Fruit fly (Drosophila melanogaster) whole organism, embryonic: Measurements from ENCODE around the gene Dph5.

Experiments used
- Aef1 ChIP-seq: fragments of 200-800 bp; sonication (Bioruptor generic); IDR thresholded peaks from 3 replicates; pipeline ENCODE4 v1.3.6; 2022; ENCODE audit warnings: missing biosample characterization, missing genetic modification characterization
- B-H1 ChIP-seq: fragments of 200-800 bp; sonication (Bioruptor generic); IDR thresholded peaks from 3 replicates; pipeline ENCODE4 v1.3.6; 2022; ENCODE audit warnings: missing biosample characterization, missing genetic modification characterization
- CG10147 ChIP-seq: fragments of 200-800 bp; sonication (Bioruptor generic); optimal IDR thresholded peaks from 2 replicates; lab custom pipeline; 2019; ENCODE audit warnings: missing biosample characterization, mild to moderate bottlenecking, missing genetic modification characterization, moderate library complexity
- CG10431 ChIP-seq: fragments of 200-800 bp; sonication (Bioruptor generic); optimal IDR thresholded peaks from 3 replicates; lab custom pipeline; 2018; ENCODE audit warnings: missing biosample characterization, mild to moderate bottlenecking, missing genetic modification characterization
- CG12104 ChIP-seq: fragments of 200-800 bp; sonication (Bioruptor generic); optimal IDR thresholded peaks from 3 replicates; lab custom pipeline; 2016; ENCODE audit warnings: missing biosample characterization, missing genetic modification characterization
- CG12391 ChIP-seq: fragments of 200-800 bp; sonication (Bioruptor generic); optimal IDR thresholded peaks from 3 replicates; lab custom pipeline; 2018; ENCODE audit warnings: missing biosample characterization, mild to moderate bottlenecking, missing genetic modification characterization, moderate library complexity
- CG13424 ChIP-seq: fragments of 200-800 bp; sonication (Bioruptor generic); optimal IDR thresholded peaks from 2 replicates; lab custom pipeline; 2019; ENCODE audit warnings: missing biosample characterization, mild to moderate bottlenecking, missing genetic modification characterization, moderate library complexity
- CG14710 ChIP-seq: fragments of 200-800 bp; sonication (Bioruptor generic); optimal IDR thresholded peaks from 3 replicates; lab custom pipeline; 2019; ENCODE audit warnings: missing biosample characterization, mild to moderate bottlenecking, missing genetic modification characterization, moderate library complexity
- CG14965 ChIP-seq: fragments of 200-800 bp; sonication (Bioruptor generic); optimal IDR thresholded peaks from 2 replicates; lab custom pipeline; 2016; ENCODE audit warnings: missing biosample characterization, missing genetic modification characterization, borderline replicate concordance
- CG1602 ChIP-seq: fragments of 200-800 bp; sonication (Bioruptor generic); optimal IDR thresholded peaks from 3 replicates; lab custom pipeline; 2016; ENCODE audit warnings: missing biosample characterization, missing genetic modification characterization
- CG16815 ChIP-seq: fragments of 200-800 bp; sonication (Bioruptor generic); optimal IDR thresholded peaks from 3 replicates; lab custom pipeline; 2017; ENCODE audit warnings: missing biosample characterization, mild to moderate bottlenecking, missing genetic modification characterization
- CG17612 ChIP-seq: fragments of 200-800 bp; sonication (Bioruptor generic); IDR thresholded peaks from 2 replicates; pipeline ENCODE4 v1.3.6; 2022; ENCODE audit warnings: missing biosample characterization, missing genetic modification characterization
- CG2875 ChIP-seq: fragments of 200-800 bp; sonication (Bioruptor generic); optimal IDR thresholded peaks from 2 replicates; lab custom pipeline; 2017; ENCODE audit warnings: missing biosample characterization, mild to moderate bottlenecking, missing genetic modification characterization, missing genetic modification reagents
- CG32772 ChIP-seq: fragments of 200-800 bp; sonication (Bioruptor generic); IDR thresholded peaks from 2 replicates; pipeline ENCODE4 v1.3.6; 2022; ENCODE audit warnings: missing biosample characterization, missing genetic modification characterization
- CG33557 ChIP-seq: fragments of 200-800 bp; sonication (Bioruptor generic); optimal IDR thresholded peaks from 2 replicates; lab custom pipeline; 2019; ENCODE audit warnings: missing biosample characterization, mild to moderate bottlenecking, missing genetic modification characterization, moderate library complexity
- CG5245 ChIP-seq: fragments of 200-800 bp; sonication (Bioruptor generic); optimal IDR thresholded peaks from 3 replicates; lab custom pipeline; 2016; ENCODE audit warnings: missing biosample characterization, missing genetic modification characterization
- CG6765 ChIP-seq: fragments of 200-800 bp; sonication (Bioruptor generic); optimal IDR thresholded peaks from 3 replicates; lab custom pipeline; 2017; ENCODE audit warnings: missing biosample characterization, mild to moderate bottlenecking, missing genetic modification characterization
- CG8765 ChIP-seq: fragments of 200-800 bp; sonication (Bioruptor generic); IDR thresholded peaks from 2 replicates; pipeline ENCODE4 v1.3.6; 2022; ENCODE audit warnings: missing biosample characterization, missing genetic modification characterization
- Dref ChIP-seq: fragments of 200-800 bp; sonication (Bioruptor generic); IDR thresholded peaks from 2 replicates; pipeline ENCODE4 v1.3.6; 2022; ENCODE audit warnings: missing biosample characterization, missing genetic modification characterization
- Elba2 ChIP-seq: fragments of 200-800 bp; sonication (Bioruptor generic); optimal IDR thresholded peaks from 3 replicates; lab custom pipeline; 2016; ENCODE audit warnings: missing biosample characterization, missing genetic modification characterization
- Fer3 ChIP-seq: fragments of 200-800 bp; sonication (Bioruptor generic); optimal IDR thresholded peaks from 2 replicates; lab custom pipeline; 2018; ENCODE audit warnings: missing biosample characterization, mild to moderate bottlenecking, missing genetic modification characterization, moderate library complexity
- GATAe ChIP-seq: fragments of 200-800 bp; sonication (Bioruptor generic); conservative IDR thresholded peaks from 2 replicates; pipeline ENCODE4 v1.3.6; 2022; ENCODE audit warnings: missing biosample characterization, missing genetic modification characterization
- Hmr ChIP-seq: fragments of 200-800 bp; sonication (Bioruptor generic); optimal IDR thresholded peaks from 3 replicates; lab custom pipeline; 2017; ENCODE audit warnings: mild to moderate bottlenecking, missing biosample characterization, missing genetic modification reagents, missing genetic modification characterization
- Jarid2 ChIP-seq: fragments of 200-800 bp; sonication (Bioruptor generic); optimal IDR thresholded peaks from 3 replicates; lab custom pipeline; 2017; ENCODE audit warnings: mild to moderate bottlenecking, missing biosample characterization, missing genetic modification reagents, missing genetic modification characterization
- Sox102F ChIP-seq: fragments of 200-800 bp; sonication (Bioruptor generic); optimal IDR thresholded peaks from 2 replicates; lab custom pipeline; 2018; ENCODE audit warnings: missing biosample characterization, mild to moderate bottlenecking, missing genetic modification characterization, moderate library complexity
- Xbp1 ChIP-seq: fragments of 200-800 bp; sonication (Bioruptor generic); optimal IDR thresholded peaks from 3 replicates; lab custom pipeline; 2016; ENCODE audit warnings: missing biosample characterization, mild to moderate bottlenecking, missing genetic modification characterization
- YL-1 ChIP-seq: fragments of 200-800 bp; sonication (Bioruptor generic); optimal IDR thresholded peaks from 3 replicates; lab custom pipeline; 2017; ENCODE audit warnings: missing biosample characterization, mild to moderate bottlenecking, missing genetic modification characterization
- bigmax ChIP-seq: fragments of 200-800 bp; sonication (Bioruptor generic); optimal IDR thresholded peaks from 2 replicates; lab custom pipeline; 2018; ENCODE audit warnings: missing biosample characterization, mild to moderate bottlenecking, missing genetic modification characterization
- br ChIP-seq: fragments of >200 bp; optimal IDR thresholded peaks from 2 replicates; lab custom pipeline; 2017
- cato ChIP-seq: fragments of 200-800 bp; sonication (Bioruptor generic); optimal IDR thresholded peaks from 2 replicates; lab custom pipeline; 2016; ENCODE audit warnings: missing biosample characterization, missing genetic modification characterization, borderline replicate concordance
- caup ChIP-seq: fragments of 200-800 bp; sonication (Bioruptor generic); optimal IDR thresholded peaks from 3 replicates; lab custom pipeline; 2017; ENCODE audit warnings: missing biosample characterization, mild to moderate bottlenecking, missing genetic modification characterization, moderate library complexity; ENCODE audit not compliant: severe bottlenecking
- chm ChIP-seq: fragments of 200-800 bp; sonication (Bioruptor generic); IDR thresholded peaks from 2 replicates; pipeline ENCODE4 v1.3.6; 2022; ENCODE audit warnings: missing biosample characterization, missing genetic modification characterization
- ci ChIP-seq: fragments of 200-800 bp; sonication (Bioruptor generic); IDR thresholded peaks from 3 replicates; pipeline ENCODE4 v1.3.6; 2022; ENCODE audit warnings: missing biosample characterization, missing genetic modification characterization
- dm ChIP-seq: fragments of 200-800 bp; sonication (Bioruptor generic); optimal IDR thresholded peaks from 3 replicates; lab custom pipeline; 2016; ENCODE audit warnings: missing biosample characterization, missing genetic modification characterization
- ems ChIP-seq: fragments of 200-800 bp; sonication (Bioruptor generic); optimal IDR thresholded peaks from 3 replicates; lab custom pipeline; 2016; ENCODE audit warnings: missing biosample characterization, missing genetic modification characterization
- eve ChIP-seq, 2 experiments: fragments of >200 bp; optimal IDR thresholded peaks; 2 replicates each; lab custom pipeline; 2017; ENCODE audit warnings: missing biosample characterization in 2 of 2, missing genetic modification characterization in 2 of 2
- insv ChIP-seq, 2 experiments: fragments of 200-800 bp; sonication (Bioruptor generic); optimal IDR thresholded peaks; 3 replicates each; lab custom pipeline; 2016 to 2018; ENCODE audit warnings: missing biosample characterization in 2 of 2, missing genetic modification characterization in 2 of 2
- inv ChIP-seq: fragments of 200-800 bp; sonication (Bioruptor generic); IDR thresholded peaks from 2 replicates; pipeline ENCODE4 v1.3.6; 2022; ENCODE audit warnings: missing biosample characterization, missing genetic modification characterization; ENCODE audit not compliant: partially characterized antibody
- kay ChIP-seq: fragments of 200-800 bp; sonication (Bioruptor generic); optimal IDR thresholded peaks from 2 replicates; lab custom pipeline; 2016; ENCODE audit warnings: missing biosample characterization, missing genetic modification characterization
- mirr ChIP-seq: fragments of 200-800 bp; sonication (Bioruptor generic); optimal IDR thresholded peaks from 3 replicates; lab custom pipeline; 2018; ENCODE audit warnings: missing biosample characterization, mild to moderate bottlenecking, missing genetic modification characterization
- nau ChIP-seq: fragments of 200-800 bp; sonication (Bioruptor generic); optimal IDR thresholded peaks from 3 replicates; lab custom pipeline; 2017; ENCODE audit warnings: missing biosample characterization, mild to moderate bottlenecking, missing genetic modification characterization, missing genetic modification reagents
- oc ChIP-seq: fragments of 200-800 bp; sonication (Bioruptor generic); optimal IDR thresholded peaks from 2 replicates; lab custom pipeline; 2018; ENCODE audit warnings: missing biosample characterization, mild to moderate bottlenecking, missing genetic modification characterization, moderate library complexity
- otp ChIP-seq: fragments of 200-800 bp; sonication (Bioruptor generic); IDR thresholded peaks from 3 replicates; pipeline ENCODE4, ENCODE4 v1.3.6; 2022; ENCODE audit warnings: missing biosample characterization, missing genetic modification characterization
- pan ChIP-seq, 4 experiments: fragments of >200 bp in 3 of 4; fragments of 200-800 bp in 1 of 4; sonication (Bioruptor generic) in 1 of 4; optimal IDR thresholded peaks in 3 of 4; IDR thresholded peaks in 1 of 4; 2 replicates each; pipeline versions ENCODE4 v1.3.6 to Lab custom; 2017 to 2022; ENCODE audit warnings: missing biosample characterization in 2 of 4, missing genetic modification characterization in 2 of 4, mixed read lengths in 1 of 4
- rib ChIP-seq: fragments of 200-800 bp; sonication (Bioruptor generic); IDR thresholded peaks from 2 replicates; pipeline ENCODE4 v1.3.6; 2022; ENCODE audit warnings: missing biosample characterization, missing genetic modification characterization
- sisA ChIP-seq: fragments of 200-800 bp; sonication (Bioruptor generic); IDR thresholded peaks from 2 replicates; pipeline ENCODE4 v1.3.6; 2022; ENCODE audit warnings: missing biosample characterization, missing genetic modification characterization
- trem ChIP-seq: fragments of 200-800 bp; optimal IDR thresholded peaks from 3 replicates; lab custom pipeline; 2019; ENCODE audit warnings: missing biosample characterization, mild to moderate bottlenecking, missing genetic modification characterization, moderate library complexity
- unc-4 ChIP-seq: fragments of 200-800 bp; sonication (Bioruptor generic); IDR thresholded peaks from 2 replicates; pipeline ENCODE4 v1.3.6; 2022; ENCODE audit warnings: missing biosample characterization, missing genetic modification characterization; ENCODE audit not compliant: partially characterized antibody
- zfh2 ChIP-seq: fragments of 200-800 bp; sonication (Bioruptor generic); optimal IDR thresholded peaks from 2 replicates; lab custom pipeline; 2016; ENCODE audit warnings: missing biosample characterization, missing genetic modification characterization

Gene Dph5

dm6 chr3R:22590668-22591275 lies 7.7 kb upstream of the Dph5 start (continued):
- TF ChIP-seq ci (GFP tag; lab: Robert Waterston, UW) (0 out of 3 replicates have a peak, but pooled peaks have one; percentile 39), CG32772 (peak; percentile 33; the same call in 1 of the 2 replicates), Hmr (peak; percentile 20), rib (GFP tag; lab: Robert Waterston, UW) (no peak), CG6765 (no peak), CG5245 (GFP tag; lab: Kevin White, UChicago) (no peak), Fer3 (tag; lab: Kevin White, UChicago) (no peak), inv (GFP tag; lab: Robert Waterston, UW) (no peak), YL-1 (GFP tag; lab: Kevin White, UChicago) (no peak), sisA (peak; percentile 47; the same call in 1 of the 2 replicates), oc (peak; percentile 51), CG16815 (GFP tag; lab: Kevin White, UChicago) (peak; percentile 62), ems (GFP tag; lab: Kevin White, UChicago) (peak; percentile 29), CG8765 (GFP tag; lab: Robert Waterston, UW) (no peak; the same call in 1 of the 2 replicates), CG10147 (peak; percentile 30), bigmax (GFP tag; lab: Kevin White, UChicago) (no peak), kay (GFP tag; lab: Kevin White, UChicago) (peak; percentile 25), insv (GFP tag; optimal IDR thresholded peaks at IDR 0.05; lab: Kevin White, UChicago) (no peak), CG10431 (peak; percentile 14), Sox102F (GFP tag; lab: Kevin White, UChicago) (peak; percentile 79), zfh2 (no peak), br (lab: Kevin White, UChicago) (no peak), CG17612 (GFP tag; lab: Robert Waterston, UW) (no peak), CG12104 (GFP tag; lab: Kevin White, UChicago) (peak; percentile 61), GATAe (GFP tag; lab: Robert Waterston, UW) (no peak), CG2875 (GFP tag; lab: Kevin White, UChicago) (peak; percentile 59), Xbp1 (GFP tag; lab: Kevin White, UChicago) (peak; percentile 64), CG1602 (peak; percentile 56), nau (GFP tag; lab: Kevin White, UChicago) (peak; percentile 20), trem (peak; percentile 52), dm (peak; percentile 9), cato (GFP tag; lab: Kevin White, UChicago) (peak; percentile 35), CG33557 (peak; percentile 74), mirr (GFP tag; lab: Kevin White, UChicago) (no peak), CG12391 (peak; percentile 73), pan (optimal IDR thresholded peaks at IDR 0.05; lab: Kevin White, UChicago) (peak in 1 of 2 experiments; percentile 45), pan (GFP tag; optimal IDR thresholded peaks at IDR 0.05 in 1 of 2, IDR thresholded peaks at IDR 0.05 in 1 of 2) (no peak), Elba2 (GFP tag; lab: Kevin White, UChicago) (no peak), CG13424 (tag; lab: Kevin White, UChicago) (peak; percentile 69), chm (GFP tag; lab: Robert Waterston, UW) (peak; percentile 20; the same call in 1 of the 2 replicates), Aef1 (GFP tag; lab: Robert Waterston, UW) (no peak), Jarid2 (GFP tag; lab: Kevin White, UChicago) (no peak), otp (0 out of 3 replicates have a peak, but pooled peaks have one; percentile 10), caup (GFP tag; lab: Kevin White, UChicago) (peak; percentile 46), eve (GFP tag; optimal IDR thresholded peaks at IDR 0.05; lab: Kevin White, UChicago) (no peak), CG14965 (no peak), Dref (GFP tag; lab: Robert Waterston, UW) (no peak), unc-4 (GFP tag; lab: Robert Waterston, UW) (no peak), CG14710 (tag; lab: Kevin White, UChicago) (peak; percentile 79), B-H1 (GFP tag; lab: Robert Waterston, UW) (no peak; the same call in 2 of the 3 replicates)
